Worm (Caenorhabditis elegans) whole organism, young adult: Measurements from ENCODE around the gene idpp-9.

ENCODE experiments used
- ama-1 ChIP-seq, 3 experiments: fragments of 150-350 bp in 1 of 3; sonication (generic microtip) in 2 of 3; optimal IDR thresholded peaks; 2 replicates each; lab custom pipeline; 2014 to 2018; ENCODE audit warnings: missing biosample characterization in 2 of 3, missing genetic modification characterization in 2 of 3, missing genetic modification reagents in 2 of 3
- aptf-2 ChIP-seq: fragments of 200-800 bp; sonication (Bioruptor generic); conservative IDR thresholded peaks from 2 replicates; pipeline ENCODE4 v1.3.6; 2022; ENCODE audit warnings: missing genetic modification reagents, missing genetic modification characterization, missing compliant biosample characterization
- athp-1 ChIP-seq: sonication (generic microtip); optimal IDR thresholded peaks from 2 replicates; lab custom pipeline; 2017; ENCODE audit warnings: mild to moderate bottlenecking, missing genetic modification characterization, missing compliant biosample characterization
- ceh-40 ChIP-seq: fragments of 200-800 bp; sonication (Bioruptor generic); IDR thresholded peaks from 2 replicates; pipeline ENCODE4 v1.3.6; 2022; ENCODE audit warnings: missing genetic modification characterization, missing compliant biosample characterization
- egrh-3 ChIP-seq: fragments of 200-800 bp; sonication (Bioruptor generic); IDR thresholded peaks from 2 replicates; pipeline ENCODE4 v1.3.6; 2022; ENCODE audit warnings: missing genetic modification reagents, missing genetic modification characterization, missing compliant biosample characterization
- ets-4 ChIP-seq: fragments of 200-800 bp; sonication (Bioruptor generic); optimal IDR thresholded peaks from 2 replicates; lab custom pipeline; 2018; ENCODE audit warnings: mild to moderate bottlenecking, missing genetic modification characterization, missing compliant biosample characterization
- him-1 ChIP-seq: sonication (generic microtip); optimal IDR thresholded peaks from 2 replicates; lab custom pipeline; 2016; ENCODE audit warnings: missing genotype, missing genetic modification reagents, missing genetic modification characterization, missing compliant biosample characterization
- madf-6 ChIP-seq: fragments of 200-800 bp; sonication (Bioruptor generic); IDR thresholded peaks from 2 replicates; pipeline ENCODE4 v1.3.6; 2022; ENCODE audit warnings: missing genetic modification reagents, missing genetic modification characterization, missing compliant biosample characterization
- mel-28 ChIP-seq: sonication (generic microtip); optimal IDR thresholded peaks from 2 replicates; lab custom pipeline; 2016; ENCODE audit warnings: borderline replicate concordance, mild to moderate bottlenecking, missing genetic modification characterization, missing compliant biosample characterization
- pha-4 ChIP-seq: fragments of 150-350 bp; sonication (generic microtip); optimal IDR thresholded peaks from 2 replicates; lab custom pipeline; 2014; ENCODE audit warnings: missing biosample characterization, missing genetic modification reagents, missing genetic modification characterization
- unc-130 ChIP-seq: sonication (generic microtip); optimal IDR thresholded peaks from 2 replicates; lab custom pipeline; 2016; ENCODE audit warnings: missing genetic modification reagents, missing genetic modification characterization, missing compliant biosample characterization

ce11 chrX:3937483-3937882 is 21.8 kb upstream of the idpp-9 start:
- TF ChIP-seq ceh-40 (GFP tag; lab: Robert Waterston, UW), result no peak
- TF ChIP-seq ama-1 (optimal IDR thresholded peaks at IDR 0.05; lab: Kevin White, UChicago), result no peak
- TF ChIP-seq ama-1 (GFP tag; optimal IDR thresholded peaks at IDR 0.05; lab: Kevin White, UChicago), result no peak
- TF ChIP-seq athp-1 (tag; lab: Kevin White, UChicago), result no peak
- TF ChIP-seq pha-4 (tag; lab: Kevin White, UChicago), result no peak
- TF ChIP-seq unc-130 (GFP tag; lab: Kevin White, UChicago), result no peak
- TF ChIP-seq madf-6, result no peak
- TF ChIP-seq him-1 (tag; lab: Kevin White, UChicago), result no peak
- no peak for TF ChIP-seq aptf-2 (GFP tag; lab: Robert Waterston, UW)
- no peak for TF ChIP-seq egrh-3 (GFP tag; lab: Robert Waterston, UW)
- no peak for TF ChIP-seq mel-28 (tag; lab: Kevin White, UChicago)
- no peak for TF ChIP-seq ets-4
